Worm (Caenorhabditis elegans): ENCODE measurements around the gene hlh-13.

The hlh-13 gene

ce11 chrX:4246237-4246697, 2.8 kb upstream of the hlh-13 start (continued):
- TF ChIP-seq snpc-1.1 (tag; optimal IDR thresholded peaks at IDR 0.05; ENCODE audit: insufficient read depth): no peak
- 0 out of 2 replicates have a peak, but pooled peaks have one; percentile 38 for TF ChIP-seq C06A6.2 (GFP tag; conservative IDR thresholded peaks at IDR 0.05)
- no peak for TF ChIP-seq ceh-79 (tag; optimal IDR thresholded peaks at IDR 0.05)
- TF ChIP-seq unc-130 (GFP tag; optimal IDR thresholded peaks at IDR 0.05): no peak
- no peak for TF ChIP-seq die-1 (tag; optimal IDR thresholded peaks at IDR 0.05)
- no peak for TF ChIP-seq pha-4 (tag; optimal IDR thresholded peaks at IDR 0.05)
- TF ChIP-seq cebp-1 (GFP tag; IDR thresholded peaks at IDR 0.05): no peak
- TF ChIP-seq cebp-1 (tag; optimal IDR thresholded peaks at IDR 0.05): peak; percentile 57
- TF ChIP-seq sdz-38 (tag; optimal IDR thresholded peaks at IDR 0.05): no peak
- no peak for TF ChIP-seq F49E8.2 (tag; optimal IDR thresholded peaks at IDR 0.05; ENCODE audit: insufficient read depth)
- no peak for TF ChIP-seq egl-44 (GFP tag; IDR thresholded peaks at IDR 0.05)
- TF ChIP-seq Y53G8AR.9 (GFP tag; conservative IDR thresholded peaks at IDR 0.05): 0 out of 2 replicates have a peak, but pooled peaks have one; percentile 56
- TF ChIP-seq rpc-1 (optimal IDR thresholded peaks at IDR 0.05): no peak
- no peak for TF ChIP-seq rpc-1 (tag; optimal IDR thresholded peaks at IDR 0.05)
- TF ChIP-seq lir-1 (GFP tag; conservative IDR thresholded peaks at IDR 0.05): 0 out of 2 replicates have a peak, but pooled peaks have one; percentile 46
- no peak for TF ChIP-seq aptf-2 (GFP tag; conservative IDR thresholded peaks at IDR 0.05)
- no peak for TF ChIP-seq ceh-27 (GFP tag; optimal IDR thresholded peaks at IDR 0.05)
- TF ChIP-seq lsy-27 (tag; optimal IDR thresholded peaks at IDR 0.05; ENCODE audit: borderline replicate concordance, insufficient read depth): no peak
- TF ChIP-seq B0035.1 (tag; optimal IDR thresholded peaks at IDR 0.05): no peak
- TF ChIP-seq atf-7 (tag; optimal IDR thresholded peaks at IDR 0.05): peak; percentile 40
- no peak for TF ChIP-seq F52B5.7 (tag; optimal IDR thresholded peaks at IDR 0.05)
- TF ChIP-seq attf-3 (GFP tag; conservative IDR thresholded peaks at IDR 0.05): no peak
- 0 out of 2 replicates have a peak, but pooled peaks have one; percentile 30 for TF ChIP-seq ekl-4 (GFP tag; IDR thresholded peaks at IDR 0.05)
- no peak for TF ChIP-seq egl-18 (GFP tag; IDR thresholded peaks at IDR 0.05)
- TF ChIP-seq nhr-179 (tag; optimal IDR thresholded peaks at IDR 0.05): no peak
- 0 out of 2 replicates have a peak, but pooled peaks have one; percentile 4 for TF ChIP-seq let-526 (GFP tag; IDR thresholded peaks at IDR 0.05)
- no peak for TF ChIP-seq F57A8.1 (GFP tag; optimal IDR thresholded peaks at IDR 0.05)
- TF ChIP-seq bed-1 (GFP tag; IDR thresholded peaks at IDR 0.05): no peak
- TF ChIP-seq Y95B8A.8 (GFP tag; IDR thresholded peaks at IDR 0.05): no peak
- TF ChIP-seq snpc-4 (GFP tag; optimal IDR thresholded peaks at IDR 0.05): no peak
- TF ChIP-seq snpc-4 (tag; optimal IDR thresholded peaks at IDR 0.05): no peak
- no peak for TF ChIP-seq C17E4.6 (GFP tag; IDR thresholded peaks at IDR 0.05)
- no peak for TF ChIP-seq F37B4.10 (GFP tag; IDR thresholded peaks at IDR 0.05)
- TF ChIP-seq ets-4 (GFP tag; optimal IDR thresholded peaks at IDR 0.05): no peak
- TF ChIP-seq lin-35 (GFP tag; optimal IDR thresholded peaks at IDR 0.05): no peak
- no peak for TF ChIP-seq hmg-1.2 (GFP tag; IDR thresholded peaks at IDR 0.05)
- peak; percentile 89 for TF ChIP-seq repo-1 (tag; optimal IDR thresholded peaks at IDR 0.05)
- TF ChIP-seq F23B12.7 (tag; optimal IDR thresholded peaks at IDR 0.05; ENCODE audit: insufficient read depth): no peak
- no peak for TF ChIP-seq F57C9.4 (tag; optimal IDR thresholded peaks at IDR 0.05)
- no peak for TF ChIP-seq zim-3 (tag; optimal IDR thresholded peaks at IDR 0.05)
- no peak for TF ChIP-seq tbx-9 (tag; optimal IDR thresholded peaks at IDR 0.05; ENCODE audit: borderline replicate concordance)
- peak; percentile 2 for TF ChIP-seq attf-5 (GFP tag; optimal IDR thresholded peaks at IDR 0.05)
- TF ChIP-seq snpc-1.3 (tag; optimal IDR thresholded peaks at IDR 0.05; ENCODE audit: insufficient read depth): no peak
- TF ChIP-seq aptf-3 (GFP tag; IDR thresholded peaks at IDR 0.05): no peak
- TF ChIP-seq rcor-1 (GFP tag; IDR thresholded peaks at IDR 0.05): no peak
- no peak for TF ChIP-seq attf-6 (GFP tag; IDR thresholded peaks at IDR 0.05)
- TF ChIP-seq nhr-90 (tag; optimal IDR thresholded peaks at IDR 0.05): peak; percentile 18
- no peak for TF ChIP-seq hrde-1 (tag; optimal IDR thresholded peaks at IDR 0.05; ENCODE audit: borderline replicate concordance)

Data from whole organism, young adult.